Fruit fly (Drosophila melanogaster) whole organism, adult: ENCODE data around the gene Nedd8.

ENCODE experiments used
- CG11617 ChIP-seq: fragments of 200-800 bp; sonication (Bioruptor generic); optimal IDR thresholded peaks from 2 replicates; lab custom pipeline; 2017; ENCODE audit warnings: mild to moderate bottlenecking, missing biosample characterization, missing genetic modification reagents, missing genetic modification characterization
- CG12768 ChIP-seq: fragments of 200-800 bp; sonication (Bioruptor generic); optimal IDR thresholded peaks from 2 replicates; lab custom pipeline; 2017; ENCODE audit warnings: missing biosample characterization, missing genetic modification characterization, mild to moderate bottlenecking, moderate library complexity, missing genetic modification reagents
- CG14711 ChIP-seq: fragments of 200-800 bp; sonication (Bioruptor generic); optimal IDR thresholded peaks from 2 replicates; lab custom pipeline; 2018; ENCODE audit warnings: missing biosample characterization, mild to moderate bottlenecking, missing genetic modification characterization, moderate library complexity
- CG1620 ChIP-seq: fragments of 200-800 bp; sonication (Bioruptor generic); optimal IDR thresholded peaks from 2 replicates; lab custom pipeline; 2016; ENCODE audit warnings: missing biosample characterization, missing genetic modification characterization
- CG33017 ChIP-seq: fragments of 200-800 bp; sonication (Bioruptor generic); optimal IDR thresholded peaks from 2 replicates; lab custom pipeline; 2018; ENCODE audit warnings: missing biosample characterization, mild to moderate bottlenecking, missing genetic modification characterization, moderate library complexity
- CG5204 ChIP-seq: fragments of 200-800 bp; sonication (Bioruptor generic); optimal IDR thresholded peaks from 2 replicates; lab custom pipeline; 2016; ENCODE audit warnings: missing biosample characterization, missing genetic modification characterization
- CG7045 ChIP-seq: fragments of 200-800 bp; sonication (Bioruptor generic); optimal IDR thresholded peaks from 2 replicates; lab custom pipeline; 2017; ENCODE audit warnings: missing biosample characterization, mild to moderate bottlenecking, missing genetic modification characterization
- CG7101 ChIP-seq: fragments of 200-800 bp; sonication (Bioruptor generic); optimal IDR thresholded peaks from 2 replicates; lab custom pipeline; 2018; ENCODE audit warnings: missing biosample characterization, mild to moderate bottlenecking, missing genetic modification characterization, moderate library complexity
- Clk ChIP-seq: fragments of 200-800 bp; sonication (Bioruptor generic); optimal IDR thresholded peaks from 2 replicates; lab custom pipeline; 2017; ENCODE audit warnings: missing biosample characterization, missing genetic modification characterization
- Crg-1 ChIP-seq: fragments of 200-800 bp; sonication (Bioruptor generic); optimal IDR thresholded peaks from 2 replicates; lab custom pipeline; 2016; ENCODE audit warnings: missing biosample characterization, missing genetic modification characterization
- Hr96 ChIP-seq: fragments of 200-800 bp; sonication (Bioruptor generic); optimal IDR thresholded peaks from 2 replicates; lab custom pipeline; 2016; ENCODE audit warnings: missing biosample characterization, missing genetic modification characterization
- Mnt ChIP-seq: fragments of 200-800 bp; sonication (Bioruptor generic); optimal IDR thresholded peaks from 2 replicates; lab custom pipeline; 2016; ENCODE audit warnings: missing biosample characterization, mild to moderate bottlenecking, missing genetic modification characterization
- bab1 ChIP-seq: fragments of 200-800 bp; sonication (Bioruptor generic); optimal IDR thresholded peaks from 3 replicates; lab custom pipeline; 2019; ENCODE audit warnings: missing biosample characterization, mild to moderate bottlenecking, missing genetic modification characterization, moderate library complexity
- cic ChIP-seq: fragments of 200-800 bp; sonication (Bioruptor generic); optimal IDR thresholded peaks from 2 replicates; lab custom pipeline; 2017; ENCODE audit warnings: missing biosample characterization, mild to moderate bottlenecking, missing genetic modification characterization, moderate library complexity
- cnc ChIP-seq, 2 experiments: fragments of >200 bp; optimal IDR thresholded peaks; 2 replicates each; lab custom pipeline; 2017
- kay ChIP-seq: fragments of 200-800 bp; sonication (Bioruptor generic); peaks from one replicate; lab custom pipeline; 2016; ENCODE audit warnings: missing biosample characterization, missing genetic modification characterization, borderline replicate concordance
- ovo ChIP-seq: fragments of 200-800 bp; sonication (Bioruptor generic); optimal IDR thresholded peaks from 2 replicates; lab custom pipeline; 2016; ENCODE audit warnings: missing biosample characterization, missing genetic modification characterization
- pad ChIP-seq: fragments of 200-800 bp; sonication (Bioruptor generic); optimal IDR thresholded peaks from 3 replicates; lab custom pipeline; 2017; ENCODE audit warnings: missing biosample characterization, missing genetic modification characterization, mild to moderate bottlenecking, moderate library complexity, missing genetic modification reagents
- tj ChIP-seq: fragments of 200-800 bp; sonication (Bioruptor generic); optimal IDR thresholded peaks from 3 replicates; lab custom pipeline; 2017; ENCODE audit warnings: missing biosample characterization, mild to moderate bottlenecking, missing genetic modification characterization, moderate library complexity
- toe ChIP-seq: fragments of 200-800 bp; sonication (Bioruptor generic); optimal IDR thresholded peaks from 2 replicates; lab custom pipeline; 2016; ENCODE audit warnings: missing biosample characterization, missing genetic modification characterization

Nedd8 gene

DNA sequence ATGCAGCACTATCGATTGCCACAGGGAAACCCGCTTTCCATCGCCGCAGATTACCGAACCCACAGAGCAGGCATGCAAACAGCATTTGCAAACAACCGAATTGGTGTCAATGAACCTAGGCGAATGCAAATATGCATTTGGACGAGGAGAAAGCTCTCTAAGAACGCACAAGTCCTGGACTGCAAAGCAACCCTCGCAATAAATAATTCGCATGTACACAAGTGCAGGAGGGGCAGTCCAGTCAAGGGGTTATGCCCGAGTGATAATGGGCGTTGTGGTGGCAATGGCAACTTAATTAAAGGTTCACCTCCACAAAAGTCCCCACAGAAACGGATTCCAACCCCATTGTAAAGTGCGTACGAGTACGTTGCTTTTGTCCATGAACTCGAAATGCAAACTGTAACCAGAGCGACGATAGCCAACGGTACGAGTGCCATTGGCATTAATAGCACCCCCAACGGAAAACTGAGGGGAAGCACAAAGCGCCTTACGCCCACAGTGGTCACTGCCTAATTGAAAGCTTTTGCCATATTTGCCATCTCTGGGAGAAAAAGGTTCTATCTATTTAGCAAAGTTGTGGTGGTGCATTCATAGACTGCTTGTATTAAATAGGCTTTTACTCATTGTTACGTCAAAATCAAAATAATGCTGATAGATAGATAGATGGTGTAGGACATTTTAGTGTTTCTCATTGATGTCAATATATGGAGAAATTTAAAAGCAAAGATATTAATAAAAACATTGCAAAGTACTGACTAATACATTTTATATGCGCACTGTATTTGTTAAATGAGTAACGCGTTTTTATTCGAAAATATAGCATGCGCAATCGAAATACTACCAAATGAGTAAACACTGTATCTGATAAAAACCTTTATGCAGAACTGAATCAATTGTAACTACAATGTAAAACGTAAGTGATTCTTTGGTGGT, 31.5 kb upstream of the Nedd8 start:
- TF ChIP-seq CG12768 (GFP tag; lab: Kevin White, UChicago) (peak; percentile 52), kay (GFP tag; lab: Kevin White, UChicago) (peak; percentile 63), CG7045 (GFP tag; lab: Kevin White, UChicago) (no peak), Hr96 (GFP tag; lab: Kevin White, UChicago) (no peak)

DNA sequence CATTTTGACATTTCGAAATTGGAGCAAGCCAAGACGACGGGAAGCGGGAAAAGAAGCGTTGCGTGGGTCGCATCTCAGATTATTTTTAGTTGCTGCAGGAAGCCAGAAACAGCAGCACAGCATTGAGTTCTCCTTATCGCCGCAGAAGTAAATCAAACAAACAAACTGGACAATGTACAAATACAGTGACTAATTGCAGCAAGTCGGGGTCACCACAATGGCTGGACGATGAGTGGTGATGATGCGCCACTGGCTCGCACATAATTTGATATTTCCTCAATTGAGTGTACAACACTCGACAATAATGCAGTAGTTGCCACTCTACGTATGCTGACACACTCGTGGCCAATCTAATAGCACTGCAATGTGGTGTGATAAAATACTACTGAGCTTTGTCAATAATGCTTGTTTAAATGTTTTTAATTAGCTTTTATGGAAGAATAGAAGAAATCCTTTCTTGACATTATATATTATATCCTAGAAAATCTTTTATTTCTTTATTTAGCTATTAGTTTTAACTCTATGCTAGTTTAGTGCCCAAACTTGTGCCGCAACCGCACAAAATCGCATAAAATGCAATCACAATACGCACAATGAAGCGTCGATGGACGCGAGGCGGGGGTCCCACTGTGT, 30.4 kb upstream of the Nedd8 start:
- TF ChIP-seq Mnt (GFP tag; lab: Kevin White, UChicago) (no peak), tj (GFP tag; lab: Kevin White, UChicago) (no peak), Clk (GFP tag; lab: Kevin White, UChicago) (no peak), toe (no peak), cic (GFP tag; lab: Kevin White, UChicago) (no peak)

DNA sequence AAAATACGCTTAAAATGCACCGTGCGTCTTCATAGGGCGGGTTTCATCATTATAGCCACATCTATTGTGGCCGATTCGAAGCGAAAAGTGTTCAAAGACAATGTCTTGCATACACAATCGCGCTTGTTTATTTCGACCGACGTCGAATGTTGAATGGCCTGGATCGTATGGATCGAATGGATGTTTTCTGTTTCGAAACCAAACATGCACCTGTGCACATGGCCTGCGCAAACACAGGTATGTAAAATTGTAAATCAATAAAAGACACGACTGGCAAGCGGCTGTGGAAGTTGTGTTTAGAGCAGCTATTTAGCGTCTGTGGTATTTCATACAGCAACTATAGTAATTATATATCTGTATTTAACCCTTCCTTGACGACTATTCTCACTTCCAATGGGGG, 29.8 kb upstream of the Nedd8 start:
- TF ChIP-seq tj (GFP tag; lab: Kevin White, UChicago): no peak
- no peak for TF ChIP-seq CG14711
- no peak for TF ChIP-seq Hr96 (GFP tag; lab: Kevin White, UChicago)
- no peak for TF ChIP-seq CG33017
- TF ChIP-seq toe: no peak
- no peak for TF ChIP-seq CG12768 (GFP tag; lab: Kevin White, UChicago)

DNA sequence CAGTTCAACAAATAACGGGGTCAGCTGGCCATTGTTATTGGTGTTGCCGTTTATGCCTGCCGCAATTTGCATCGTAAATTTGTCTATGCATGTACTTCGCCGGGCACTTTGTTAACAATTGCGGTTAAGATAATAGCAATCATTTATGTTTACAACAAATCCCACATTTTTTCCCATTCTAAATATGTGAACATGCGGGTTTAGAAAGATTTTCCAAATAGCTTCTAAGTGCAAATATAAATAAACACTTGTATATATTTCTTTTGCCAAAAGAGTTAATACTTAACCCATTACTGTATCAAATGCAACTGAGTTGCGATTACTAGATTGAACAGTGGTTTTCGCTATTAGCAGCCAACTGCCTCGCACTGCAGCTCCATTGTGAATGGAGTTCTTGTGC, 29.3 kb upstream of the Nedd8 start:
- TF ChIP-seq Clk (GFP tag; lab: Kevin White, UChicago) (no peak), tj (GFP tag; lab: Kevin White, UChicago) (no peak), pad (GFP tag; lab: Kevin White, UChicago) (no peak), cnc (optimal IDR thresholded peaks at IDR 0.05; lab: Kevin White, UChicago) (no peak), CG1620 (GFP tag; lab: Kevin White, UChicago) (no peak), Mnt (GFP tag; lab: Kevin White, UChicago) (no peak), toe (no peak), CG11617 (no peak), bab1 (no peak), CG14711 (no peak), ovo (GFP tag; lab: Kevin White, UChicago) (no peak), CG7101 (no peak)

DNA sequence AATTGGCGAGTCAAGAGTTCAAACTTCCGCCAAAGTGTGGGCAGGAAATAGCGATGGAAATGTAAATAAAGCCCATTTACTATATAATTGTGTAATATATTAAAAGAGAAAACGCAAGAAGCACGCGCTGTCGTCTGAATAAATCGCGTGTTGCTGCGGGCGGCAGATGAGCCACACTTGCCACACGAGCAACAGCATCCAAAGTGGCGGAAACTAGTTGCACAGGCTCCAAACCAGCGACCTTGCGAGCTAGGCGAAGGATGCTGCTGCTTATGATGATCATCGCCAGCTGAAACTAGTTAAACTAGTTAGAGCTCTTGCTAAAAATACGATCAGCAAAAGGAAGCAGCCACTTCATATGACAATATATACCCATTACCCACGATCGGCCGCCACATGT, 27.8 kb upstream of the Nedd8 start:
- no peak for TF ChIP-seq cic (GFP tag; lab: Kevin White, UChicago)
- no peak for TF ChIP-seq CG7101
- TF ChIP-seq kay (GFP tag; lab: Kevin White, UChicago): no peak
- TF ChIP-seq tj (GFP tag; lab: Kevin White, UChicago): no peak
- no peak for TF ChIP-seq pad (GFP tag; lab: Kevin White, UChicago)
- TF ChIP-seq cnc (optimal IDR thresholded peaks at IDR 0.05; lab: Kevin White, UChicago): no peak
- no peak for TF ChIP-seq Hr96 (GFP tag; lab: Kevin White, UChicago)

DNA sequence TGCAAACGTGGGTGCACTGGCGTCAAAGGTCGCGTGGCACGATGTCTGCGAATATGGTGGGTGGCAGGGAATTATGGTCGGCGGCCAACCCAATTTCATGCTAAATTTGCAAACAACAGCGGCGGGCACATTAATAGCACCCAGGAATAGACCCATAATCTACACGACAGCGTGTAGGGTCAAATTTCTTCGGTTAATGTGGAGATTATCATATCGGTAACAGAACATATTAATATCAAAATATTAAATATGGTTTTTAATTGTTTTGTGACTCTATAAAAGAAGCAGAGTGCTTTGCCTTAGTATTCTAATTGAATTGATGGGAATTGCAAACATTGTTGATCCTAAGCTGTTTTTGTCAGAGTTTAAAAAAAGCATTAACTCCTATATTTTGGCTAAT, 27.3 kb upstream of the Nedd8 start:
- TF ChIP-seq CG12768 (GFP tag; lab: Kevin White, UChicago): no peak
- TF ChIP-seq cnc (optimal IDR thresholded peaks at IDR 0.05; lab: Kevin White, UChicago): no peak
- no peak for TF ChIP-seq toe
- TF ChIP-seq CG33017: no peak
- TF ChIP-seq CG7045 (GFP tag; lab: Kevin White, UChicago): no peak
- TF ChIP-seq CG7101: no peak
- TF ChIP-seq tj (GFP tag; lab: Kevin White, UChicago): no peak
- no peak for TF ChIP-seq Crg-1 (GFP tag; lab: Kevin White, UChicago)
- no peak for TF ChIP-seq Clk (GFP tag; lab: Kevin White, UChicago)
- TF ChIP-seq bab1: no peak
- no peak for TF ChIP-seq ovo (GFP tag; lab: Kevin White, UChicago)
- TF ChIP-seq pad (GFP tag; lab: Kevin White, UChicago): no peak
- no peak for TF ChIP-seq cic (GFP tag; lab: Kevin White, UChicago)
- no peak for TF ChIP-seq Hr96 (GFP tag; lab: Kevin White, UChicago)

DNA sequence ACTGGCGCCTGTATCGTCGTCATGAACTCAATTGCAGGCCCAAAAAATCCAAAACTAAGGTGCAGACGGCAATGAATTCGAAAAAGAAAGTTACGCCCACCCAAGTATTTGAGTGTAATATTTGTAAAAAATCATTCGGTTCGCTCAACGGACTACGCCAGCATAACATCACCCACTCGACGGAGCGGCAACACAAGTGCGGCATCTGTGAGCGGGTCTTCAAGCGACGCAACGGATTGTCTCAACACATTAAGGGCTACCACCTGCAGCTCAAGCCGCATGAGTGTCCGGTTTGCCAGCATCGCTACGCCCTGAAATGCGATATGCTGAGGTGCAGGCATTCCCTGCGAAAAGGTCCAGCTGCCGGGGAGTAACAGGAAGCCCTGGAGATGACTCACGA, 25.1 kb upstream of the Nedd8 start:
- TF ChIP-seq tj (GFP tag; lab: Kevin White, UChicago) (no peak), CG7045 (GFP tag; lab: Kevin White, UChicago) (no peak), ovo (GFP tag; lab: Kevin White, UChicago) (no peak), CG5204 (GFP tag; lab: Kevin White, UChicago) (no peak), CG33017 (no peak), Mnt (GFP tag; lab: Kevin White, UChicago) (no peak), kay (GFP tag; lab: Kevin White, UChicago) (no peak), Clk (GFP tag; lab: Kevin White, UChicago) (no peak), Hr96 (GFP tag; lab: Kevin White, UChicago) (no peak), cic (GFP tag; lab: Kevin White, UChicago) (no peak), pad (GFP tag; lab: Kevin White, UChicago) (no peak), cnc (optimal IDR thresholded peaks at IDR 0.05; lab: Kevin White, UChicago) (no peak), CG12768 (GFP tag; lab: Kevin White, UChicago) (no peak), Crg-1 (GFP tag; lab: Kevin White, UChicago) (no peak)
